Worm (Caenorhabditis elegans) whole organism, L1 larva: ENCODE data around the gene Y67D8B.1.

ENCODE experiments used
- C04F5.9 ChIP-seq: sonication (generic microtip); optimal IDR thresholded peaks from 2 replicates; lab custom pipeline; 2016; ENCODE audit warnings: missing genetic modification characterization, missing compliant biosample characterization
- C16A3.4 ChIP-seq: fragments of 150-350 bp; optimal IDR thresholded peaks from 2 replicates; lab custom pipeline; 2014; ENCODE audit warnings: missing biosample characterization, missing genetic modification characterization
- C34B4.2 ChIP-seq: sonication (generic microtip); optimal IDR thresholded peaks from 2 replicates; lab custom pipeline; 2017; ENCODE audit warnings: mild to moderate bottlenecking, missing genetic modification characterization, missing compliant biosample characterization
- Y116A8C.19 ChIP-seq: sonication (generic microtip); optimal IDR thresholded peaks from 2 replicates; lab custom pipeline; 2016; ENCODE audit warnings: missing compliant biosample characterization, missing genetic modification characterization, borderline replicate concordance
- alr-1 ChIP-seq: fragments of 200-800 bp; sonication (Bioruptor generic); optimal IDR thresholded peaks from 2 replicates; lab custom pipeline; 2018; ENCODE audit warnings: borderline replicate concordance, mild to moderate bottlenecking, missing genetic modification characterization, missing compliant biosample characterization
- aly-2 ChIP-seq: fragments of 150-350 bp; optimal IDR thresholded peaks from 2 replicates; lab custom pipeline; 2014; ENCODE audit warnings: missing biosample characterization, missing genetic modification characterization
- ama-1 ChIP-seq: fragments of 150-350 bp; optimal IDR thresholded peaks from 2 replicates; lab custom pipeline; 2014
- blmp-1 ChIP-seq: fragments of 150-350 bp; optimal IDR thresholded peaks from 2 replicates; lab custom pipeline; 2014; ENCODE audit warnings: missing biosample characterization, missing genetic modification characterization
- ceh-63 ChIP-seq: fragments of 200-800 bp; sonication (Bioruptor generic); optimal IDR thresholded peaks from 2 replicates; lab custom pipeline; 2018; ENCODE audit warnings: mild to moderate bottlenecking, missing genetic modification characterization, missing compliant biosample characterization
- ceh-88 ChIP-seq: fragments of 200-800 bp; sonication (Bioruptor generic); IDR thresholded peaks from 2 replicates; pipeline ENCODE4 v1.3.6; 2022; ENCODE audit warnings: missing genetic modification characterization, missing compliant biosample characterization
- ces-1 ChIP-seq: fragments of 150-350 bp; optimal IDR thresholded peaks from 2 replicates; lab custom pipeline; 2014; ENCODE audit warnings: missing biosample characterization, missing genetic modification reagents, missing genetic modification characterization
- dpl-1 ChIP-seq, 3 experiments: fragments of 150-350 bp in 2 of 3; sonication (generic microtip) in 1 of 3; optimal IDR thresholded peaks; 2 replicates each; lab custom pipeline; 2014 to 2017; ENCODE audit warnings: missing biosample characterization in 3 of 3, missing genetic modification characterization in 3 of 3, missing genetic modification reagents in 3 of 3
- dsc-1 ChIP-seq: sonication (generic microtip); optimal IDR thresholded peaks from 2 replicates; lab custom pipeline; 2016; ENCODE audit warnings: mild to moderate bottlenecking, missing genetic modification characterization, missing compliant biosample characterization
- efl-1 ChIP-seq, 4 experiments: fragments of 150-350 bp; optimal IDR thresholded peaks in 3 of 4; peaks in 1 of 4; 1 replicate in 1 of 4; 2 replicates in 3 of 4; lab custom pipeline; 2014; ENCODE audit warnings: missing biosample characterization in 2 of 4, missing genetic modification characterization in 2 of 4, missing genetic modification reagents in 2 of 4
- efl-3 ChIP-seq: fragments of 200-800 bp; sonication (Bioruptor generic); optimal IDR thresholded peaks from 2 replicates; lab custom pipeline; 2018; ENCODE audit warnings: mild to moderate bottlenecking, missing genetic modification characterization, missing compliant biosample characterization
- egl-13 ChIP-seq: sonication (generic microtip); optimal IDR thresholded peaks from 2 replicates; lab custom pipeline; 2016; ENCODE audit warnings: missing genotype, missing genetic modification reagents, missing genetic modification characterization, missing compliant biosample characterization
- elt-3 ChIP-seq, 6 experiments: fragments of 150-350 bp in 1 of 6; sonication (generic microtip); optimal IDR thresholded peaks; 2 replicates each; lab custom pipeline; 2017 to 2018; ENCODE audit warnings: missing biosample characterization in 6 of 6, missing genetic modification characterization in 6 of 6, inconsistent platforms in 1 of 6
- fkh-8 ChIP-seq: sonication (generic microtip); optimal IDR thresholded peaks from 2 replicates; lab custom pipeline; 2016; ENCODE audit warnings: mild to moderate bottlenecking, missing genetic modification characterization, missing compliant biosample characterization
- hlh-17 ChIP-seq: fragments of 200-800 bp; sonication (Bioruptor generic); optimal IDR thresholded peaks from 2 replicates; lab custom pipeline; 2018; ENCODE audit warnings: missing genetic modification characterization, mild to moderate bottlenecking, missing compliant biosample characterization, moderate library complexity, borderline replicate concordance
- hlh-4 ChIP-seq: sonication (generic microtip); optimal IDR thresholded peaks from 2 replicates; lab custom pipeline; 2016; ENCODE audit warnings: mild to moderate bottlenecking, missing genetic modification characterization, missing compliant biosample characterization
- hpl-2 ChIP-seq: fragments of 150-350 bp; optimal IDR thresholded peaks from 2 replicates; lab custom pipeline; 2014; ENCODE audit warnings: missing biosample characterization, missing genetic modification reagents, missing genetic modification characterization
- isw-1 ChIP-seq: fragments of 200-800 bp; sonication (Bioruptor generic); IDR thresholded peaks from 2 replicates; pipeline ENCODE4 v1.3.6; 2022; ENCODE audit warnings: missing genetic modification characterization, missing compliant biosample characterization
- lin-13 ChIP-seq: fragments of 150-350 bp; optimal IDR thresholded peaks from 2 replicates; lab custom pipeline; 2014; ENCODE audit warnings: missing biosample characterization, missing genetic modification reagents, missing genetic modification characterization
- lin-15B ChIP-seq: fragments of 150-350 bp; sonication (generic microtip); optimal IDR thresholded peaks from 3 replicates; lab custom pipeline; 2014; ENCODE audit warnings: missing biosample characterization, missing genetic modification characterization
- lir-3 ChIP-seq: sonication (generic microtip); optimal IDR thresholded peaks from 2 replicates; lab custom pipeline; 2016; ENCODE audit warnings: mild to moderate bottlenecking, missing genetic modification characterization, moderate library complexity, missing compliant biosample characterization; ENCODE audit not compliant: poor library complexity
- lsy-2 ChIP-seq, 2 experiments: fragments of 150-350 bp; optimal IDR thresholded peaks; 2 replicates each; lab custom pipeline; 2014; ENCODE audit warnings: missing biosample characterization in 2 of 2, missing genetic modification characterization in 2 of 2
- mab-9 ChIP-seq: fragments of 200-800 bp; sonication (Bioruptor generic); IDR thresholded peaks from 2 replicates; pipeline ENCODE4 v1.3.6; 2022; ENCODE audit warnings: missing genetic modification reagents, missing genetic modification characterization, missing compliant biosample characterization
- mef-2 ChIP-seq: fragments of 150-350 bp; optimal IDR thresholded peaks from 2 replicates; lab custom pipeline; 2014; ENCODE audit warnings: missing biosample characterization, missing genetic modification characterization
- mep-1 ChIP-seq: fragments of 150-350 bp; optimal IDR thresholded peaks from 2 replicates; lab custom pipeline; 2014; ENCODE audit warnings: missing biosample characterization, missing genetic modification characterization
- nhr-11 ChIP-seq: fragments of 150-350 bp; optimal IDR thresholded peaks from 2 replicates; lab custom pipeline; 2014; ENCODE audit warnings: missing biosample characterization, missing genetic modification characterization
- nhr-19 ChIP-seq: fragments of 200-800 bp; sonication (Bioruptor generic); conservative IDR thresholded peaks from 2 replicates; pipeline ENCODE4 v1.3.6; 2022; ENCODE audit warnings: missing genetic modification characterization, missing compliant biosample characterization
- nhr-20 ChIP-seq: sonication (generic microtip); optimal IDR thresholded peaks from 2 replicates; lab custom pipeline; 2016; ENCODE audit warnings: mild to moderate bottlenecking, missing genetic modification characterization, missing compliant biosample characterization
- nhr-237 ChIP-seq: fragments of 150-350 bp; optimal IDR thresholded peaks from 2 replicates; lab custom pipeline; 2014; ENCODE audit warnings: missing biosample characterization, missing genetic modification characterization
- nhr-28 ChIP-seq: fragments of 150-350 bp; optimal IDR thresholded peaks from 2 replicates; lab custom pipeline; 2014; ENCODE audit warnings: missing biosample characterization, missing genetic modification characterization
- nhr-47 ChIP-seq: sonication (generic microtip); optimal IDR thresholded peaks from 2 replicates; lab custom pipeline; 2016; ENCODE audit warnings: mild to moderate bottlenecking, missing genetic modification characterization, moderate library complexity, missing compliant biosample characterization
- nhr-90 ChIP-seq: sonication (generic microtip); optimal IDR thresholded peaks from 2 replicates; lab custom pipeline; 2016; ENCODE audit warnings: mild to moderate bottlenecking, missing genetic modification characterization, missing compliant biosample characterization; ENCODE audit not compliant: poor library complexity
- rnt-1 ChIP-seq: sonication (generic microtip); optimal IDR thresholded peaks from 2 replicates; lab custom pipeline; 2016; ENCODE audit warnings: mild to moderate bottlenecking, missing genetic modification characterization, moderate library complexity, missing compliant biosample characterization
- skn-1 ChIP-seq: fragments of 150-350 bp; optimal IDR thresholded peaks from 2 replicates; lab custom pipeline; 2014; ENCODE audit warnings: missing biosample characterization, missing genetic modification characterization
- snpc-4 ChIP-seq: fragments of 150-350 bp; optimal IDR thresholded peaks from 2 replicates; lab custom pipeline; 2014; ENCODE audit warnings: missing biosample characterization, missing genetic modification characterization
- sox-4 ChIP-seq: sonication (generic microtip); optimal IDR thresholded peaks from 2 replicates; lab custom pipeline; 2016; ENCODE audit warnings: missing genetic modification characterization, missing compliant biosample characterization
- tbx-2 ChIP-seq: sonication (generic microtip); optimal IDR thresholded peaks from 2 replicates; lab custom pipeline; 2016; ENCODE audit warnings: missing genetic modification characterization, missing compliant biosample characterization
- unc-130 ChIP-seq: fragments of 150-350 bp; optimal IDR thresholded peaks from 2 replicates; lab custom pipeline; 2017; ENCODE audit warnings: missing biosample characterization, missing genetic modification characterization, inconsistent platforms
- unc-62 ChIP-seq: fragments of 150-350 bp; optimal IDR thresholded peaks from 2 replicates; lab custom pipeline; 2014; ENCODE audit warnings: missing biosample characterization, missing genetic modification reagents, missing genetic modification characterization
- unc-86 ChIP-seq: sonication (generic microtip); optimal IDR thresholded peaks from 2 replicates; lab custom pipeline; 2016; ENCODE audit warnings: missing genetic modification characterization, missing compliant biosample characterization
- unc-98 ChIP-seq: fragments of 200-800 bp; sonication (Bioruptor generic); IDR thresholded peaks from 2 replicates; pipeline ENCODE4 v1.3.6; 2022; ENCODE audit warnings: missing genetic modification characterization, missing compliant biosample characterization
- vab-15 ChIP-seq: sonication (generic microtip); optimal IDR thresholded peaks from 2 replicates; lab custom pipeline; 2017; ENCODE audit warnings: missing genotype, mild to moderate bottlenecking, missing genetic modification characterization, missing compliant biosample characterization
- xbp-1 ChIP-seq: sonication (generic microtip); optimal IDR thresholded peaks from 2 replicates; lab custom pipeline; 2016; ENCODE audit warnings: missing genetic modification characterization, missing compliant biosample characterization
- zag-1 ChIP-seq: fragments of 150-350 bp; optimal IDR thresholded peaks from 2 replicates; lab custom pipeline; 2014; ENCODE audit warnings: missing biosample characterization, missing genetic modification characterization
- zip-4 ChIP-seq: fragments of 200-800 bp; sonication (Bioruptor generic); optimal IDR thresholded peaks from 2 replicates; lab custom pipeline; 2018; ENCODE audit warnings: mild to moderate bottlenecking, missing genetic modification characterization, moderate library complexity, missing compliant biosample characterization
- ztf-11 ChIP-seq, 2 experiments: sonication (generic microtip); optimal IDR thresholded peaks; 2 replicates each; lab custom pipeline; 2016 to 2017; ENCODE audit warnings: missing genetic modification characterization in 2 of 2, missing biosample characterization in 1 of 2, missing compliant biosample characterization in 1 of 2
- ztf-4 ChIP-seq: fragments of 150-350 bp; optimal IDR thresholded peaks from 2 replicates; lab custom pipeline; 2014; ENCODE audit warnings: missing biosample characterization, missing genetic modification characterization

Gene Y67D8B.1

DNA sequence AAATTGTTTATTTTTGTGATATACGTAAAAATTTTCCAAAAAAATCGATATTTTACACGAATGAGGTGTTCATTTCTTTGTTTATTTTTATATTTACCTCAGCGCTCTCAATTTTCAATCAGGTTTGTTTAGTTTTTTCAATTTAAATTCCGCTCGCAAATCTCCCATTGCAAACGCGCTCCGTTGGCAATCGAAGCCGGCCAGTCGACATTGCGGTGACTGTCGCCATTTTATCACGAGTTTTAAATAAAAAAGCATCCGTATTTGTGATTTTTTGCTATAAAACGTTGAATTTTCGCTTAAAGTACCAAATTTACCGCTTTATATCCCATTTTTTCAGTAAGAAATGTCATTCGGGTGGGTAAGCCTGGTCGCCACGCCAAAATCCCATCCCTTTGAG is 41.0 kb upstream of the Y67D8B.1 start, which contains the start of gene slmp-1 (continued):
- TF ChIP-seq lir-3 (tag; lab: Kevin White, UChicago), result no peak
- peak; percentile 52 for TF ChIP-seq lin-13 (GFP tag; lab: Kevin White, UChicago)
- peak; percentile 66 for TF ChIP-seq rnt-1 (tag; lab: Kevin White, UChicago)
- TF ChIP-seq C34B4.2, result no peak
- peak; percentile 87 to 93 (median 90) for TF ChIP-seq dpl-1 (GFP tag; optimal IDR thresholded peaks at IDR 0.05; lab: Kevin White, UChicago)
- TF ChIP-seq ceh-88 (GFP tag; lab: Robert Waterston, UW), result no peak
- no peak for TF ChIP-seq dsc-1
- TF ChIP-seq nhr-19 (GFP tag; lab: Robert Waterston, UW), result peak; percentile 26
- TF ChIP-seq fkh-8 (tag; lab: Kevin White, UChicago), result no peak
- TF ChIP-seq unc-98 (GFP tag; lab: Robert Waterston, UW), result no peak
- no peak for TF ChIP-seq Y116A8C.19
- no peak for TF ChIP-seq mab-9 (GFP tag; lab: Robert Waterston, UW)
- peak; percentile 49 for TF ChIP-seq nhr-20 (tag; lab: Kevin White, UChicago)
- peak; percentile 59 to 91 for TF ChIP-seq efl-1 (optimal IDR thresholded peaks at IDR 0.05; lab: Kevin White, UChicago)
- TF ChIP-seq efl-1 (GFP tag; optimal IDR thresholded peaks at IDR 0.05 in 1 of 2; lab: Kevin White, UChicago), result peak; percentile 93 to 99
- peak; percentile 24 for TF ChIP-seq blmp-1
- no peak for TF ChIP-seq aly-2 (tag; lab: Kevin White, UChicago)
- peak; percentile 41 for TF ChIP-seq nhr-90 (tag; lab: Kevin White, UChicago)
- TF ChIP-seq mef-2 (tag; lab: Kevin White, UChicago), result no peak
- TF ChIP-seq xbp-1 (tag; lab: Kevin White, UChicago), result peak; percentile 35
- no peak for TF ChIP-seq nhr-11 (tag; lab: Kevin White, UChicago)
- no peak for TF ChIP-seq alr-1
- TF ChIP-seq nhr-47 (tag; lab: Kevin White, UChicago), result peak; percentile 54
- no peak for TF ChIP-seq C04F5.9 (tag; lab: Kevin White, UChicago)
- TF ChIP-seq unc-130, result peak; percentile 67
- TF ChIP-seq nhr-28 (tag; lab: Kevin White, UChicago), result no peak
- no peak for TF ChIP-seq zip-4
- peak in 1 of 6 experiments; percentile 68 for TF ChIP-seq elt-3 (tag; optimal IDR thresholded peaks at IDR 0.05; lab: Kevin White, UChicago)
- TF ChIP-seq unc-86 (tag; lab: Kevin White, UChicago), result no peak
- no peak for TF ChIP-seq hpl-2 (GFP tag; lab: Kevin White, UChicago)
- TF ChIP-seq zag-1 (tag; lab: Kevin White, UChicago), result no peak
- TF ChIP-seq skn-1 (tag; lab: Kevin White, UChicago), result peak; percentile 75
- TF ChIP-seq ama-1 (lab: Kevin White, UChicago), result no peak
- no peak for TF ChIP-seq hlh-4 (tag; lab: Kevin White, UChicago)
- TF ChIP-seq snpc-4 (tag; lab: Kevin White, UChicago), result peak; percentile 1
- TF ChIP-seq C16A3.4 (tag; lab: Kevin White, UChicago), result peak; percentile 55

DNA sequence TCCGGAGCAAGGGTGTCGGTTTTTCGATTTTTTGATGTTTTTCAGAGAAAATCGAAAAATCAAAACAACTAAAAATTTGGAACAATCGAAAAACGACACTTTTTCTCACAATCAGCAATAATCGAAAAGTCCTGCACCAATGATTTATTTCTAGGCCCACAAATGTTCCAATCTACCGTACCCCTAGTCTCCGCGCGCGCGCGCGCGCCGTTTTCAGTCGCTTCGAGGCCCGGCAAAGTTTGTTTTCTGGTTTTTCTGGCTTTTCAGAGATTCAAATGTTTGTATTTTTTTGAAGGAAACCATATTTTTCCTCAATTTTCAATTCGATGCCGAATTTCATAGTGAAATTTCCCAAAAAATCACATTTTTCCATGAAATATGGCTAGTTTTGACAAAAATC is 39.5 kb upstream of the Y67D8B.1 start:
- no peak for TF ChIP-seq lir-3 (tag; lab: Kevin White, UChicago)
- TF ChIP-seq isw-1 (GFP tag; lab: Robert Waterston, UW), result no peak
- TF ChIP-seq nhr-237, result no peak
- TF ChIP-seq alr-1, result no peak
- no peak for TF ChIP-seq nhr-28 (tag; lab: Kevin White, UChicago)
- TF ChIP-seq Y116A8C.19, result no peak
- TF ChIP-seq dsc-1, result no peak
- no peak for TF ChIP-seq lsy-2 (tag; optimal IDR thresholded peaks at IDR 0.05; lab: Kevin White, UChicago)
- TF ChIP-seq efl-3, result no peak
- TF ChIP-seq snpc-4 (tag; lab: Kevin White, UChicago), result no peak
- TF ChIP-seq lin-15B, result no peak

DNA sequence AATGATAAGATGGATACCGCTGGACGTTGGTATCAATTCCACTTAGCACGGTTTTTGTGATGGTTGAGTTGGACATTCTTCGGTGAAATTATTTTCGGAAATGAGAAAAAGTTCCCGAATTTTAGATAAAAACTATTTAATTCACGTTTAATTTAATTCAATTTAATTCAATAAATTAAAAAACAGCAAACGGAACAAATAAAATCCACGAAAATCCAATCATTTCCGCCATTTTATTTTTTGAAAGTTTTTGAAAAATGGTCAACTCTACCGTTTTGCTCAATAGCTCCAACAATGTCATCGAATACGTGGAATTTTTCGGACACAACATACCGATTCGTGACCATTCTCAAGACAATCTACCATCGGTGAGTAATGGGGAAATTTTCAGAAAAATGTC is 29.7 kb upstream of the Y67D8B.1 start, which contains the start of the genes Y67D8B.3 and Y67D8B.5:
Gene Y67D8B.3 (minus strand): TSS at position 101 of the 400 bp plus-strand sequence.
Gene Y67D8B.5 (plus strand): TSS at position 233 of the 400 bp plus-strand sequence.
- TF ChIP-seq nhr-28 (tag; lab: Kevin White, UChicago) (no peak), mep-1 (tag; lab: Kevin White, UChicago) (no peak), ztf-11 (tag; optimal IDR thresholded peaks at IDR 0.05; lab: Kevin White, UChicago) (no peak), egl-13 (no peak), tbx-2 (no peak), ceh-63 (GFP tag; lab: Kevin White, UChicago) (no peak), blmp-1 (no peak), sox-4 (tag; lab: Kevin White, UChicago) (no peak), hlh-17 (GFP tag; lab: Kevin White, UChicago) (no peak), ztf-4 (tag; lab: Kevin White, UChicago) (no peak), vab-15 (tag; lab: Kevin White, UChicago) (no peak), unc-62 (no peak), ces-1 (GFP tag; lab: Kevin White, UChicago) (no peak), zip-4 (no peak), lin-15B (no peak)
